Worm (Caenorhabditis elegans) whole organism, early embryonic: ENCODE data around the gene R186.8.

Experiments used
- B0310.2 ChIP-seq: sonication (generic microtip); optimal IDR thresholded peaks from 2 replicates; lab custom pipeline; 2016; ENCODE audit warnings: mild to moderate bottlenecking, missing genetic modification characterization, missing compliant biosample characterization
- F13C5.2 ChIP-seq: sonication (generic microtip); optimal IDR thresholded peaks from 2 replicates; lab custom pipeline; 2017; ENCODE audit warnings: mild to moderate bottlenecking, missing genetic modification characterization, inconsistent platforms, missing compliant biosample characterization
- aly-1 ChIP-seq: sonication (generic microtip); optimal IDR thresholded peaks from 2 replicates; lab custom pipeline; 2016; ENCODE audit warnings: missing genetic modification characterization, missing compliant biosample characterization
- ama-1 ChIP-seq: fragments of 150-350 bp; optimal IDR thresholded peaks from 2 replicates; lab custom pipeline; 2014
- ceh-13 ChIP-seq: fragments of 200-800 bp; sonication (Bioruptor generic); optimal IDR thresholded peaks from 2 replicates; lab custom pipeline; 2018; ENCODE audit warnings: mild to moderate bottlenecking, missing genetic modification characterization, missing compliant biosample characterization
- ets-7 ChIP-seq: sonication (generic microtip); optimal IDR thresholded peaks from 2 replicates; lab custom pipeline; 2016; ENCODE audit warnings: missing genotype, missing genetic modification characterization, missing compliant biosample characterization
- flt-1 ChIP-seq: fragments of 200-800 bp; sonication (Bioruptor generic); IDR thresholded peaks from 2 replicates; pipeline ENCODE4 v1.3.6; 2022; ENCODE audit warnings: missing genetic modification characterization, missing compliant biosample characterization
- hmbx-1 ChIP-seq: sonication (generic microtip); optimal IDR thresholded peaks from 2 replicates; lab custom pipeline; 2016; ENCODE audit warnings: mild to moderate bottlenecking, missing genetic modification characterization, missing compliant biosample characterization
- hnd-1 ChIP-seq: sonication (generic microtip); optimal IDR thresholded peaks from 2 replicates; lab custom pipeline; 2016; ENCODE audit warnings: missing genetic modification characterization, missing compliant biosample characterization
- scrt-1 ChIP-seq: fragments of 200-800 bp; sonication (Bioruptor generic); IDR thresholded peaks from 2 replicates; pipeline ENCODE4 v1.3.6; 2022; ENCODE audit warnings: missing genetic modification characterization, missing compliant biosample characterization
- sea-1 ChIP-seq: fragments of 200-800 bp; sonication (Bioruptor generic); conservative IDR thresholded peaks from 2 replicates; pipeline ENCODE4 v1.3.6; 2022; ENCODE audit warnings: missing genetic modification characterization, missing compliant biosample characterization
- tbx-11 ChIP-seq: fragments of 200-800 bp; sonication (Bioruptor generic); IDR thresholded peaks from 2 replicates; pipeline ENCODE4 v1.3.6; 2022; ENCODE audit warnings: missing genetic modification characterization, missing compliant biosample characterization
- tbx-37 ChIP-seq: fragments of 200-800 bp; sonication (Bioruptor generic); conservative IDR thresholded peaks from 2 replicates; pipeline ENCODE4 v1.3.6; 2022; ENCODE audit warnings: missing genetic modification reagents, missing genetic modification characterization, missing compliant biosample characterization
- tra-4 ChIP-seq: sonication (generic microtip); optimal IDR thresholded peaks from 2 replicates; lab custom pipeline; 2017; ENCODE audit warnings: missing genetic modification characterization, missing compliant biosample characterization

DNA sequence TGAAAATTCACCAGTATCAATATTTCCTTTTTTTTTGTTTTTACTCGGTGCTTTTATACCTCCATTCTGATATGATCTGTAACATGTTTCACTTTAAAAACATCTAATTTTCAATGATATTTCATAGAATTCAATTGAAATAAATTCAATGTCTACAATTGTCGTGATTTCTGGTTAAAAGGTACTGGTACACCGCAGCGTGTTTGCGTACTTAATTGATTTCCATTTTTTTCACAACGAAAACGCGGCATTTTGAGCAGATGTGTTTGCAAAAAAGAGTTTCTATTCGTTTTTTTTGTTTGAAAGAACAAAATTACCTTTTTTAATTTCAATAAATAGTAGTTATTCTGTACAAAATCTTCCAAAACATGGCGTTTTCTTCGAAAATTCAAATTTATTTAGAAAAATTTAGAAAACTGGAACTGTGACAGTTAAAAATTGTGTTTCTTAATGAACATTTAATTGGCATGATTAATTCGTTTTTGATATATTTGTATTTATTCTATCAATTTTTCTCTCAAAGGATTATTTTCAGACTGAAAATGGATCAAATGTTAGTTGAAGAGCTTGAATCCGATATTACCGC is 2.9 kb upstream of the R186.8 start, which contains the start of gene pnn-1:
- TF ChIP-seq B0310.2 (tag; lab: Kevin White, UChicago) = no peak
- no peak for TF ChIP-seq ets-7 (tag; lab: Kevin White, UChicago)
- no peak for TF ChIP-seq sea-1 (GFP tag; lab: Robert Waterston, UW)
- no peak for TF ChIP-seq tbx-37 (GFP tag; lab: Robert Waterston, UW)
- TF ChIP-seq hnd-1 (tag; lab: Kevin White, UChicago) = no peak
- TF ChIP-seq tbx-11 (GFP tag; lab: Robert Waterston, UW) = no peak
- no peak for TF ChIP-seq tra-4 (tag; lab: Kevin White, UChicago)
- TF ChIP-seq flt-1 = no peak
- TF ChIP-seq ama-1 (lab: Kevin White, UChicago) = no peak
- TF ChIP-seq scrt-1 (GFP tag; lab: Robert Waterston, UW) = no peak
- no peak for TF ChIP-seq aly-1 (tag; lab: Kevin White, UChicago)
- TF ChIP-seq F13C5.2 (tag; lab: Kevin White, UChicago) = no peak
- TF ChIP-seq ceh-13 (GFP tag; lab: Kevin White, UChicago) = no peak
- TF ChIP-seq hmbx-1 (tag; lab: Kevin White, UChicago) = no peak
